Fruit fly (Drosophila melanogaster): ENCODE results near the gene Gmppb.

DNA sequence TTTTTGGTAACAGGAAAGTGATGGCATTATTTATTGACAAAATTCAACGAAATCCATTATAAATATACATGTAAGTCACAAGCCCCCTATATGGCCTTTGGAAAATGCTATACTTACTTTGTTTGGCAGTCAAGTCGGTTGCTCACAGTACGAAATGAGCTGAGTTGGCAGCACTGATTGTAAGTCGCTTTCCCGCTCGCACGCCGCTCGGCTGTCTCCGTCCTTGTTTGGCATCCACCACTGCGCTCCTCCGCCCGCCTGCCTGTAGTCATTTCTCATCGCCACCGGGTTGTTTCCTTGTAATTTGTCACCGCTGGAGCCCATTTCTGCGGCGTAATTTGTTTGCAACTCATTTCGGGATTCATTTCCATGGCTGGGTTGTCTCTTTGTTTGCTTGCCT lies 22.4 kb downstream of the Gmppb start:
- TF ChIP-seq gl (tag; optimal IDR thresholded peaks at IDR 0.05): no peak
- no peak for TF ChIP-seq CG8159 (tag; optimal IDR thresholded peaks at IDR 0.05)
- no peak for TF ChIP-seq Pif1B (GFP tag; optimal IDR thresholded peaks at IDR 0.05)
- TF ChIP-seq Snoo (tag; optimal IDR thresholded peaks at IDR 0.05): no peak
- TF ChIP-seq CG12605 (GFP tag; IDR thresholded peaks at IDR 0.05): no peak
- no peak for TF ChIP-seq EcR (GFP tag; optimal IDR thresholded peaks at IDR 0.05)
